Fruit fly (Drosophila melanogaster): ENCODE measurements around the gene atk.
A peak's percentile ranks its signal among the peaks of the same experiment; 100 is the strongest.
"Not testable (repeated sequence)": the region's sequence is repeated elsewhere in the genome, so short reads cannot be mapped to it uniquely, and the experiment has no call there.

The atk gene

DNA sequence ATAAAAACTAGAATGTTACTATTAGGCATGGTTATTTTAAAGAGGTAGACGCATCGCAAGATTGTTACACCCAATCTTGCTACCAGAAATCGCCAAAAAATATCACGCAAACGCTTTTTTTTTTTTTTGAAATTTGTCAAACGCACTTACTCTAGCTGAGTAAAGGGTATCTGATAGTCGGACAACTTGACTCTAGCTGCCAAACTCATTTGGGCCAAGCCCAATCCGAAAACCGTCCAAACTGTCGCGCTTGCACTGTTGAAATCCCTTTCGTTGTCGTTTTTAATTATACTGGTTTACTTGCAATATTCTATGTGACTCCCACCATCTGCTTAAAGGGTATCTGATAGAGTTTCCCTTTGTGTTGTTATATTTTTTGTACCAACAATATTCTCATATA lies 38.6 kb upstream of the atk start:
- TF ChIP-seq acj6 (GFP tag; optimal IDR thresholded peaks at IDR 0.05) (no peak), CG31627 (GFP tag; optimal IDR thresholded peaks at IDR 0.05) (no peak), Eip78C (GFP tag) (no peak), Hr39 (GFP tag; optimal IDR thresholded peaks at IDR 0.05) (no peak), vri (GFP tag; optimal IDR thresholded peaks at IDR 0.05) (no peak), Smox (GFP tag; optimal IDR thresholded peaks at IDR 0.05) (no peak), Blimp-1 (GFP tag; optimal IDR thresholded peaks at IDR 0.05) (no peak), CG10669 (GFP tag; optimal IDR thresholded peaks at IDR 0.05) (no peak), pdm3 (GFP tag; optimal IDR thresholded peaks at IDR 0.05) (no peak), CG32006 (GFP tag; optimal IDR thresholded peaks at IDR 0.05) (no peak), lz (GFP tag; optimal IDR thresholded peaks at IDR 0.05) (no peak), svp (GFP tag) (no peak), CG10631 (GFP tag; optimal IDR thresholded peaks at IDR 0.05) (no peak), CG7368 (GFP tag; optimal IDR thresholded peaks at IDR 0.05) (no peak), fkh (GFP tag; optimal IDR thresholded peaks at IDR 0.05) (no peak)

DNA sequence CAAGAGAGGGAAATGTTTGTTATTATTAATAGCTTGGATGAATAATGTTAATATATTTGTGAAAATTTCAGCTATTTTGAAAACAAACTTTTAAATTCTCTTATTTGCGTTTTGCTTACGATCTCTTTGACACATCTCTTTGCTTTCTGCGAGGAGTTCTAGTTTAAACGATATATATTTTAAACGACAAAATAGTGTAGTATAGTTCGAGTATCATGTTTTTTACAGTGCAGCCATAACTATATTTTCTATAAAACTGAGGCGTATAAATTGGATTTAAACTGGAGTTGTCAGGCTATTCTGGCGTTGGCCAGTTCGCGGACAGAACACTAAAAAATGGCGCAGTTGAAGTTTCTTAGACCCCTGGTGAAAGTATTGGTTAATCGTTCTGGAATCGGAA lies 34.9 kb upstream of the atk start, which contains the start of gene CG18281:
TSS of gene CG18281 (plus strand) at position 301 of the 400 bp plus-strand sequence.
- TF ChIP-seq CG31627 (GFP tag; optimal IDR thresholded peaks at IDR 0.05); CG1621 (tag; optimal IDR thresholded peaks at IDR 0.05); dsx (GFP tag; optimal IDR thresholded peaks at IDR 0.05; ENCODE audit: poor library complexity, severe bottlenecking): not testable (repeated sequence)

DNA sequence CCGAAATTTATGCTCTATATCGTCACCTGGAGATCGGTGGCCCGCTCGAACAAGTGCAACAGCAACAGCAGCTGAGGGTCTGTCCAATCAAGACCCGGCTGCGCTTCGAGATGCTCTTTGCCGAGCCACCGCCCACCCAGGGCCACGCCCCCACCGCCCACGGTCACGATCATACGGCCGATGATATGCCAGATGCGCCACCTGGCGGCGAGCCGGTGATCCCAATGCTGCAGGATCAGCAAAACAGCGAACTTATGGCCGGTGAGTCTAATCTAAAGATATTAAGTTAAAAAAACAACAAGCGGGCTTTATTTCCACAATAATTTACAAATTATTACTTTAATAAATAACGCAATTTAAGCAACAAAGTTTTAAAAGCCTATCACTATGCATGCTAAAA lies 33.5 kb upstream of the atk start:
- TF ChIP-seq fd59A (GFP tag; optimal IDR thresholded peaks at IDR 0.05) = no peak
- no peak for TF ChIP-seq CG9139 (GFP tag; optimal IDR thresholded peaks at IDR 0.05)
- TF ChIP-seq vri (GFP tag; optimal IDR thresholded peaks at IDR 0.05) = no peak
- no peak for TF ChIP-seq CG8319 (GFP tag; optimal IDR thresholded peaks at IDR 0.05)

DNA sequence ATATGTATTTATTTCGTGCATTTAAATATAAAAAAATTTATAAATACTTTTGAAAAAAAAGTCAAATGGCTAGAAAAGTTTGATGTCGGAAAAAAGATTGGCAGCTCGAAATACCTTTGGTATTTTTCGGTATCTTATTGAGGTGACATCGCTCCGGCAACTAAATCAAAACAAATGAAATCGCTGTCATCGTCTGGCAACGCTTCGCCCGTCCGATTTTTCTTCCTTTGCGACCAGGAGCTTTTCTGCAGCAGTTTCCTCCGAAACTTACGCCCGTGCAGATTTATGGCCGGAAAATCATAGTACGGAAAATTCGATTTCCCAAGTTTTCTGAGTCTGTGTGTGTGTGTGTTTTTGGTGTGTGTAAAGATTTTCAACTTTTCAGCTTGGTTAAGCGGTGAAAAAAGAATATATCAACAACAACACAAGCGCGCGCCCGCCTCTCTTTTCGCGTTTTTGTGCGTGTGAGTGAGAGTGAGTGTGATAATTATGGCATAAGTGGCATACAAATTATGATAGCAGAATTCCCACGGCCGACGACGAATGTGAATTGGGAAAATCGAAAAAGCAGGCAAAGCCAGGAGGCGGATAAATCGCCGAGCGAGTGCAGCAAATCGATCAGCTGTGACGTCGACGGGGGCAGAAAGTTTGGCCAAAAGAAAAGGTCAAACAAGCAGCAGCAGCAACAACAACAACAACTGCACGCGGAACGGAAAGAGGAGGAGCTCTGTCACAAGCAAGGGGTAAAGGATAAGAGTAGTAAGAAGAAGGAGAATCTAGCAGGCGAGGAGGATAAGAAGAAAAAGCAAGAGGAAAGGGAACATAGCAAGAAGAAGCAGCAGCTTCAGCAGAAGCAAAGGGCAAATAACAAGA lies 32.7 kb upstream of the atk start, which contains the start of gene CG32425:
TSS of gene CG32425 (plus strand) at position 200 of the 873 bp plus-strand sequence.
- TF ChIP-seq CG8319 (GFP tag; optimal IDR thresholded peaks at IDR 0.05) (no peak), CG6792 (GFP tag; optimal IDR thresholded peaks at IDR 0.05) (no peak), CG1621 (tag; optimal IDR thresholded peaks at IDR 0.05) (peak; percentile 94), CG3032 (tag; optimal IDR thresholded peaks at IDR 0.05) (no peak), Smox (GFP tag; optimal IDR thresholded peaks at IDR 0.05) (no peak), Eip78C (GFP tag) (peak; percentile 37), Sox102F (GFP tag; optimal IDR thresholded peaks at IDR 0.05) (no peak), fkh (GFP tag; optimal IDR thresholded peaks at IDR 0.05) (peak; percentile 47), Gug (GFP tag; IDR thresholded peaks at IDR 0.05) (no peak), CG6808 (GFP tag; optimal IDR thresholded peaks at IDR 0.05) (peak; percentile 30), CG10669 (GFP tag; optimal IDR thresholded peaks at IDR 0.05) (no peak), dsx (GFP tag; optimal IDR thresholded peaks at IDR 0.05; ENCODE audit: poor library complexity, severe bottlenecking) (no peak), CG6854 (GFP tag; optimal IDR thresholded peaks at IDR 0.05) (peak; percentile 54), vri (GFP tag; optimal IDR thresholded peaks at IDR 0.05) (peak; percentile 88), Met (GFP tag; optimal IDR thresholded peaks at IDR 0.05) (no peak), Hr4 (GFP tag; optimal IDR thresholded peaks at IDR 0.05) (peak; percentile 12), Sox14 (GFP tag; optimal IDR thresholded peaks at IDR 0.05) (peak; percentile 8), dac (GFP tag; optimal IDR thresholded peaks at IDR 0.05) (no peak), Eip75B (GFP tag; optimal IDR thresholded peaks at IDR 0.05) (peak; percentile 33)
